Fruit fly (Drosophila melanogaster) whole organism, embryonic: Measurements from ENCODE around the gene CG32073.
A peak's percentile ranks its signal among the peaks of the same experiment; 100 is the strongest.

Source experiments
- CG12104 ChIP-seq: fragments of 200-800 bp; sonication (Bioruptor generic); optimal IDR thresholded peaks from 3 replicates; lab custom pipeline; 2016; ENCODE audit warnings: missing biosample characterization, missing genetic modification characterization
- CG13296 ChIP-seq: fragments of 200-800 bp; sonication (Bioruptor generic); optimal IDR thresholded peaks from 3 replicates; lab custom pipeline; 2018; ENCODE audit warnings: missing biosample characterization, mild to moderate bottlenecking, missing genetic modification characterization
- CG31224 ChIP-seq: fragments of 200-800 bp; sonication (Bioruptor generic); IDR thresholded peaks from 2 replicates; pipeline ENCODE4 v1.3.6; 2022; ENCODE audit warnings: missing biosample characterization, missing genetic modification characterization
- CG32532 ChIP-seq: fragments of 200-800 bp; sonication (Bioruptor generic); IDR thresholded peaks from 2 replicates; pipeline ENCODE4 v1.3.6; 2022; ENCODE audit warnings: missing biosample characterization, missing genetic modification characterization
- CG4730 ChIP-seq: fragments of 200-800 bp; sonication (Bioruptor generic); IDR thresholded peaks from 2 replicates; pipeline ENCODE4 v1.3.6; 2022; ENCODE audit warnings: missing biosample characterization, missing genetic modification characterization
- CG6175 ChIP-seq: fragments of 200-800 bp; sonication (Bioruptor generic); IDR thresholded peaks from 3 replicates; pipeline ENCODE4 v1.3.6; 2022; ENCODE audit warnings: missing biosample characterization, missing genetic modification characterization
- CG8478 ChIP-seq: fragments of >200 bp; optimal IDR thresholded peaks from 2 replicates; lab custom pipeline; 2018
- CG9727 ChIP-seq: fragments of 200-800 bp; sonication (Bioruptor generic); optimal IDR thresholded peaks from 3 replicates; lab custom pipeline; 2017; ENCODE audit warnings: missing biosample characterization, mild to moderate bottlenecking, missing genetic modification characterization
- Dp ChIP-seq: fragments of 200-800 bp; sonication (Bioruptor generic); optimal IDR thresholded peaks from 2 replicates; lab custom pipeline; 2018; ENCODE audit warnings: missing biosample characterization, mild to moderate bottlenecking, missing genetic modification characterization, moderate library complexity
- Hey ChIP-seq: fragments of 200-800 bp; sonication (Bioruptor generic); optimal IDR thresholded peaks from 3 replicates; lab custom pipeline; 2018; ENCODE audit warnings: missing biosample characterization, mild to moderate bottlenecking, missing genetic modification characterization
- Oli ChIP-seq: fragments of 200-800 bp; sonication (Bioruptor generic); optimal IDR thresholded peaks from 2 replicates; lab custom pipeline; 2018; ENCODE audit warnings: missing biosample characterization, mild to moderate bottlenecking, missing genetic modification characterization, moderate library complexity
- amos ChIP-seq: fragments of 200-800 bp; sonication (Bioruptor generic); IDR thresholded peaks from 2 replicates; pipeline ENCODE4 v1.3.6; 2022; ENCODE audit warnings: missing biosample characterization, missing genetic modification characterization; ENCODE audit not compliant: partially characterized antibody
- sc ChIP-seq, 3 experiments: fragments of >200 bp in 2 of 3; fragments of 200-800 bp in 1 of 3; sonication (Bioruptor generic) in 1 of 3; optimal IDR thresholded peaks; 2 replicates in 2 of 3; 3 replicates in 1 of 3; lab custom pipeline; 2017; ENCODE audit warnings: mild to moderate bottlenecking in 1 of 3, missing biosample characterization in 1 of 3, missing genetic modification characterization in 1 of 3, missing genetic modification reagents in 1 of 3

DNA sequence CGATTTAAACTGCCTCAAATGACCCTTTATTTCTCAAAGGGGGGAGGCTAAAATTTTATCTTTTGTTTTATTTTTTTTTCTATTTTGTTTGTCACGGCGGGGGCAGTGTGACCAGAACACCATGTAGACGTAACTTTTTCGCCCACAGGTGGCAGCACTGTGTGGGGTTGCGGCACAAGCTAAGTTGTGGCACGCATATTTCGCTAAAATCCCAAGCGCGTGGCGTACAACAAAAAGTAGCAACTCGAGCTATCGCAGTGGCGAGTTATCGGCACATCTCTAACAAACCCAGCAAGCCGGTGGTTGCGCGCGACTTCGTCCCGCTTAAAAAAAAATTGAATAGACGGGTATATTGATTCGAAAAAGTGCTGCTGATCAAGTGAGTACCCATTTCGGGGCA, 15.7 kb upstream of the CG32073 start, which contains the start of the genes Ufd1 and NaPi-III:
- peak; percentile 90 for TF ChIP-seq amos (GFP tag; lab: Robert Waterston, UW)
- TF ChIP-seq CG6175 (GFP tag; lab: Robert Waterston, UW), result peak; percentile 100
- no peak for TF ChIP-seq CG13296
- TF ChIP-seq sc (optimal IDR thresholded peaks at IDR 0.05; lab: Kevin White, UChicago), result no peak
- TF ChIP-seq sc (GFP tag; optimal IDR thresholded peaks at IDR 0.05; lab: Kevin White, UChicago), result no peak
- TF ChIP-seq CG32532 (GFP tag; lab: Robert Waterston, UW), result peak; percentile 75
- no peak for TF ChIP-seq Oli (tag; lab: Kevin White, UChicago)
- no peak for TF ChIP-seq CG8478
- TF ChIP-seq Hey (tag; lab: Kevin White, UChicago), result no peak
- TF ChIP-seq Dp (GFP tag; lab: Kevin White, UChicago), result peak; percentile 85
- TF ChIP-seq CG9727 (GFP tag; lab: Kevin White, UChicago), result no peak
- TF ChIP-seq CG12104, result no peak
- no peak for TF ChIP-seq CG4730 (GFP tag; lab: Robert Waterston, UW)
- no peak for TF ChIP-seq CG31224
